Fruit fly (Drosophila melanogaster): Measurements from ENCODE around the gene CG6607.

DNA sequence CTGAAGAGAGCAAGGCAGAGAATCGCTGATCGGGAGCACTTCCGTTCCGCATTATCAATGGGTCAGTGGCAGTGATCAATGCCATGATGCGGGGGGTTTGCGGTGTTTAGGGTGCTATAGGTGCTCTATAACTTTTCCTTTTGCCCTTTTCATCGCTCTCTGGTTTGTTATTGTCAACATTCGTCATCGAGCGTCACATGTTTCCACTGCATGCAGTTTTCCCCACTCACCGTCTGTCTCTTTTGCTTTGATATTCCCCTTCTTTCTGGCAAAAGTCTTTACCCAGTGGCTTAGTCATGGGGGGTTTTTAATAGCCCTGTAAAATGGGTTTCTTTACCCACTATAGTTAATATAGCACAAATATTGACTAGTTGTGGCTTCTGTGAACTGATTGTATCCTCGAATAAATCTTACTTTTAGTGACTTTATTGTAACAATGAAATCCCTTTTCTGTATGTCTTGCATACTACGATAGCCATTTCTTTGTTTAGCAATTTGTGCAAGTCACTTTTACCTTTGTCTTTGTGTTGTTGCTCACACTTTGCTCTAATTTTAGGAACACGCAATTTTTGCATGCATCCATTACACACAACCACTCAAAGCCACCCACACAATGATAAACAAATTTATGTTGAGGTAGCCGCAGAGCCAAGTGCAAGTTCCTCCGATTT is 39.0 kb downstream of the CG6607 start:
- TF ChIP-seq Clk (GFP tag; optimal IDR thresholded peaks at IDR 0.05), result peak; percentile 25
- peak; percentile 61 for TF ChIP-seq Crg-1 (GFP tag; optimal IDR thresholded peaks at IDR 0.05)
- TF ChIP-seq CG5204 (GFP tag; optimal IDR thresholded peaks at IDR 0.05), result no peak
- TF ChIP-seq ovo (GFP tag; optimal IDR thresholded peaks at IDR 0.05), result no peak
- TF ChIP-seq CG1620 (GFP tag; optimal IDR thresholded peaks at IDR 0.05), result no peak
- TF ChIP-seq CG7101 (tag; optimal IDR thresholded peaks at IDR 0.05), result peak; percentile 40
- TF ChIP-seq cnc (optimal IDR thresholded peaks at IDR 0.05), result peak; percentile 76 to 84
- TF ChIP-seq cic (GFP tag; optimal IDR thresholded peaks at IDR 0.05), result peak; percentile 95
- no peak for TF ChIP-seq bab1 (GFP tag; optimal IDR thresholded peaks at IDR 0.05)
